Worm (Caenorhabditis elegans): ENCODE data around the gene wdfy-3.

Gene wdfy-3

ce11 chrIV:12605401-12605800, 47.8 kb upstream of the wdfy-3 start, which contains the start of gene Y55D9A.2:
Gene Y55D9A.2, minus strand, starts transcription at chrIV:12605431.
- TF ChIP-seq pax-3 (tag; optimal IDR thresholded peaks at IDR 0.05) (no peak), nhr-90 (tag; optimal IDR thresholded peaks at IDR 0.05; ENCODE audit: poor library complexity) (peak; percentile 46), nhr-84 (tag; optimal IDR thresholded peaks at IDR 0.05) (no peak), skn-1 (tag; optimal IDR thresholded peaks at IDR 0.05) (peak; percentile 18), lin-35 (GFP tag; optimal IDR thresholded peaks at IDR 0.05) (peak; percentile 37 to 47), snu-23 (GFP tag; optimal IDR thresholded peaks at IDR 0.05) (peak; percentile 64), ztf-4 (tag; optimal IDR thresholded peaks at IDR 0.05) (no peak), tbx-2 (tag; optimal IDR thresholded peaks at IDR 0.05) (peak; percentile 45), unc-130 (tag; optimal IDR thresholded peaks at IDR 0.05) (no peak), unc-98 (GFP tag; IDR thresholded peaks at IDR 0.05) (no peak), ceh-82 (tag; optimal IDR thresholded peaks at IDR 0.05) (peak in 1 of 3 experiments; percentile 23), xbp-1 (tag; optimal IDR thresholded peaks at IDR 0.05) (peak; percentile 56), lsy-2 (tag; optimal IDR thresholded peaks at IDR 0.05) (peak; percentile 52 to 71), F16B12.6 (tag; optimal IDR thresholded peaks at IDR 0.05) (peak; percentile 13), dpl-1 (GFP tag; optimal IDR thresholded peaks at IDR 0.05) (peak; percentile 19 to 62 (median 27)), nhr-71 (tag; optimal IDR thresholded peaks at IDR 0.05) (peak; percentile 62), vab-15 (tag; optimal IDR thresholded peaks at IDR 0.05) (peak; percentile 53), efl-1 (optimal IDR thresholded peaks at IDR 0.05) (peak; percentile 48 to 52), efl-1 (GFP tag; optimal IDR thresholded peaks at IDR 0.05 in 1 of 2) (peak; percentile 57 to 89), ztf-11 (tag; optimal IDR thresholded peaks at IDR 0.05) (peak in 1 of 2 experiments; percentile 12), lin-15B (tag; optimal IDR thresholded peaks at IDR 0.05) (peak; percentile 55), swsn-7 (tag; optimal IDR thresholded peaks at IDR 0.05) (peak; percentile 34), nhr-77 (tag; optimal IDR thresholded peaks at IDR 0.05) (peak; percentile 18), aly-2 (tag; optimal IDR thresholded peaks at IDR 0.05) (peak; percentile 75), aha-1 (tag; optimal IDR thresholded peaks at IDR 0.05) (no peak), hpl-2 (GFP tag; optimal IDR thresholded peaks at IDR 0.05) (no peak), ceh-90 (tag; optimal IDR thresholded peaks at IDR 0.05) (peak; percentile 2), nhr-20 (tag; optimal IDR thresholded peaks at IDR 0.05) (peak; percentile 17), lin-14 (GFP tag; optimal IDR thresholded peaks at IDR 0.05) (peak; percentile 35), mep-1 (tag; optimal IDR thresholded peaks at IDR 0.05) (peak; percentile 71)

ce11 chrIV:12614624-12615023, 38.6 kb upstream of the wdfy-3 start, which contains the start of gene efa-6:
Gene efa-6, minus strand, starts transcription at chrIV:12614724.
- no peak for TF ChIP-seq snu-23 (GFP tag; optimal IDR thresholded peaks at IDR 0.05)
- no peak for TF ChIP-seq tlp-1 (tag; optimal IDR thresholded peaks at IDR 0.05)
- TF ChIP-seq irx-1 (tag; optimal IDR thresholded peaks at IDR 0.05) = no peak
- no peak for TF ChIP-seq nhr-76 (tag; optimal IDR thresholded peaks at IDR 0.05)

ce11 chrIV:12615122-12615745, 38.0 kb upstream of the wdfy-3 start:
- TF ChIP-seq efl-1 (optimal IDR thresholded peaks at IDR 0.05) (no peak), efl-1 (GFP tag; optimal IDR thresholded peaks at IDR 0.05 in 1 of 2) (no peak), nhr-85 (tag) (no peak), mdl-1 (tag; optimal IDR thresholded peaks at IDR 0.05) (no peak), nhr-71 (tag; optimal IDR thresholded peaks at IDR 0.05) (peak; percentile 37), grh-1 (GFP tag; IDR thresholded peaks at IDR 0.05) (no peak), lin-14 (GFP tag; optimal IDR thresholded peaks at IDR 0.05) (peak; percentile 62), lsy-2 (tag; optimal IDR thresholded peaks at IDR 0.05) (peak in 1 of 2 experiments; percentile 14), rnt-1 (tag; optimal IDR thresholded peaks at IDR 0.05) (peak; percentile 74), ceh-88 (GFP tag; IDR thresholded peaks at IDR 0.05) (no peak), ceh-63 (GFP tag; optimal IDR thresholded peaks at IDR 0.05) (no peak), snu-23 (GFP tag; optimal IDR thresholded peaks at IDR 0.05) (peak; percentile 9), ceh-82 (tag; optimal IDR thresholded peaks at IDR 0.05) (no peak)

Measured in whole organism, L1 larva.